Fruit fly (Drosophila melanogaster) whole organism, embryonic: ENCODE results near the gene e.

Source experiments
- Aef1 ChIP-seq: fragments of 200-800 bp; sonication (Bioruptor generic); IDR thresholded peaks from 3 replicates; pipeline ENCODE4 v1.3.6; 2022; ENCODE audit warnings: missing biosample characterization, missing genetic modification characterization
- Atf3 ChIP-seq: fragments of 200-800 bp; sonication (Bioruptor generic); optimal IDR thresholded peaks from 3 replicates; lab custom pipeline; 2016; ENCODE audit warnings: missing biosample characterization, missing genetic modification characterization
- Bteb2 ChIP-seq: fragments of 200-800 bp; sonication (Bioruptor generic); optimal IDR thresholded peaks from 2 replicates; lab custom pipeline; 2016; ENCODE audit warnings: missing biosample characterization, missing genetic modification characterization
- CG13123 ChIP-seq: fragments of 200-800 bp; sonication (Bioruptor generic); optimal IDR thresholded peaks from 2 replicates; lab custom pipeline; 2016; ENCODE audit warnings: missing biosample characterization, missing genetic modification characterization
- CG13894 ChIP-seq: fragments of 200-800 bp; sonication (Bioruptor generic); optimal IDR thresholded peaks from 3 replicates; lab custom pipeline; 2018; ENCODE audit warnings: missing biosample characterization, mild to moderate bottlenecking, missing genetic modification characterization, moderate library complexity
- CG1529 ChIP-seq: fragments of 200-800 bp; sonication (Bioruptor generic); optimal IDR thresholded peaks from 3 replicates; lab custom pipeline; 2018; ENCODE audit warnings: missing biosample characterization, missing genetic modification characterization
- CG15514 ChIP-seq: fragments of 200-800 bp; sonication (Bioruptor generic); optimal IDR thresholded peaks from 3 replicates; lab custom pipeline; 2017; ENCODE audit warnings: missing biosample characterization, missing genetic modification characterization, mild to moderate bottlenecking, moderate library complexity, missing genetic modification reagents
- CG1603 ChIP-seq: fragments of 200-800 bp; sonication (Bioruptor generic); optimal IDR thresholded peaks from 2 replicates; lab custom pipeline; 2019; ENCODE audit warnings: missing biosample characterization, mild to moderate bottlenecking, missing genetic modification characterization, moderate library complexity
- CG17186 ChIP-seq: fragments of 200-800 bp; sonication (Bioruptor generic); optimal IDR thresholded peaks from 3 replicates; lab custom pipeline; 2017; ENCODE audit warnings: missing biosample characterization, missing genetic modification reagents, missing genetic modification characterization
- CG2129 ChIP-seq: fragments of 200-800 bp; sonication (Bioruptor generic); IDR thresholded peaks from 2 replicates; pipeline ENCODE4 v1.3.6; 2022; ENCODE audit warnings: missing biosample characterization, missing genetic modification characterization; ENCODE audit not compliant: partially characterized antibody
- CG2712 ChIP-seq: fragments of 200-800 bp; optimal IDR thresholded peaks from 3 replicates; lab custom pipeline; 2019; ENCODE audit warnings: missing biosample characterization, mild to moderate bottlenecking, missing genetic modification characterization, moderate library complexity
- CG3065 ChIP-seq: fragments of 200-800 bp; sonication (Bioruptor generic); optimal IDR thresholded peaks from 2 replicates; lab custom pipeline; 2016; ENCODE audit warnings: missing biosample characterization, missing genetic modification characterization
- CG31441 ChIP-seq: fragments of 200-800 bp; sonication (Bioruptor generic); IDR thresholded peaks from 2 replicates; pipeline ENCODE4 v1.3.6; 2022; ENCODE audit warnings: missing biosample characterization, missing genetic modification characterization
- CG32772 ChIP-seq: fragments of 200-800 bp; sonication (Bioruptor generic); IDR thresholded peaks from 2 replicates; pipeline ENCODE4 v1.3.6; 2022; ENCODE audit warnings: missing biosample characterization, missing genetic modification characterization
- CG34376 ChIP-seq: fragments of 200-800 bp; sonication (Bioruptor generic); optimal IDR thresholded peaks from 2 replicates; lab custom pipeline; 2018; ENCODE audit warnings: missing biosample characterization, mild to moderate bottlenecking, missing genetic modification characterization
- CG3995 ChIP-seq: fragments of 200-800 bp; sonication (Bioruptor generic); optimal IDR thresholded peaks from 3 replicates; lab custom pipeline; 2016; ENCODE audit warnings: missing biosample characterization, missing genetic modification characterization
- CG4404 ChIP-seq: fragments of 200-800 bp; sonication (Bioruptor generic); IDR thresholded peaks from 2 replicates; pipeline ENCODE4 v1.3.6; 2022; ENCODE audit warnings: missing biosample characterization, missing genetic modification characterization
- CG6689 ChIP-seq: fragments of 200-800 bp; sonication (Bioruptor generic); IDR thresholded peaks from 2 replicates; pipeline ENCODE4 v1.3.6; 2022; ENCODE audit warnings: missing biosample characterization, missing genetic modification characterization
- CG7745 ChIP-seq: fragments of 200-800 bp; sonication (Bioruptor generic); optimal IDR thresholded peaks from 2 replicates; lab custom pipeline; 2018; ENCODE audit warnings: missing biosample characterization, mild to moderate bottlenecking, missing genetic modification characterization, moderate library complexity
- CG8089 ChIP-seq: fragments of 200-800 bp; sonication (Bioruptor generic); optimal IDR thresholded peaks from 3 replicates; lab custom pipeline; 2016; ENCODE audit warnings: missing biosample characterization, missing genetic modification characterization
- CG8388 ChIP-seq: fragments of 200-800 bp; sonication (Bioruptor generic); optimal IDR thresholded peaks from 2 replicates; lab custom pipeline; 2019; ENCODE audit warnings: missing biosample characterization, mild to moderate bottlenecking, missing genetic modification characterization, moderate library complexity
- CG9727 ChIP-seq: fragments of 200-800 bp; sonication (Bioruptor generic); optimal IDR thresholded peaks from 3 replicates; lab custom pipeline; 2017; ENCODE audit warnings: missing biosample characterization, mild to moderate bottlenecking, missing genetic modification characterization
- E2f2 ChIP-seq: fragments of 200-800 bp; sonication (Bioruptor generic); IDR thresholded peaks from 2 replicates; pipeline ENCODE4 v1.3.6; 2022; ENCODE audit warnings: missing biosample characterization, missing genetic modification characterization
- HLH3B ChIP-seq: fragments of 200-800 bp; sonication (Bioruptor generic); IDR thresholded peaks from 2 replicates; pipeline ENCODE4 v1.3.6; 2022; ENCODE audit warnings: missing biosample characterization, missing genetic modification characterization
- Lhr ChIP-seq: fragments of 200-800 bp; sonication (Bioruptor generic); optimal IDR thresholded peaks from 3 replicates; lab custom pipeline; 2017; ENCODE audit warnings: mild to moderate bottlenecking, missing biosample characterization, missing genetic modification reagents, missing genetic modification characterization
- Mad ChIP-seq: fragments of 200-800 bp; sonication (Bioruptor generic); optimal IDR thresholded peaks from 2 replicates; lab custom pipeline; 2016; ENCODE audit warnings: missing biosample characterization, missing genetic modification characterization
- Nf-YB ChIP-seq: fragments of 200-800 bp; sonication (Bioruptor generic); optimal IDR thresholded peaks from 3 replicates; lab custom pipeline; 2019; ENCODE audit warnings: missing biosample characterization, mild to moderate bottlenecking, missing genetic modification characterization, moderate library complexity
- Ptx1 ChIP-seq: fragments of 200-800 bp; sonication (Bioruptor generic); IDR thresholded peaks from 2 replicates; pipeline ENCODE4 v1.3.6; 2022; ENCODE audit warnings: missing biosample characterization, missing genetic modification characterization
- Ravus ChIP-seq: fragments of 200-800 bp; sonication (Bioruptor generic); IDR thresholded peaks from 2 replicates; pipeline ENCODE4 v1.3.6; 2022; ENCODE audit warnings: missing biosample characterization, missing genetic modification characterization
- Rfx ChIP-seq: fragments of 200-800 bp; sonication (Bioruptor generic); IDR thresholded peaks from 2 replicates; pipeline ENCODE4 v1.3.6; 2022; ENCODE audit warnings: missing biosample characterization, missing genetic modification characterization
- Six4 ChIP-seq: fragments of 200-800 bp; sonication (Bioruptor generic); optimal IDR thresholded peaks from 2 replicates; lab custom pipeline; 2016; ENCODE audit warnings: missing biosample characterization, missing genetic modification characterization
- Ssrp ChIP-seq: fragments of 200-800 bp; sonication (Bioruptor generic); optimal IDR thresholded peaks from 2 replicates; lab custom pipeline; 2018; ENCODE audit warnings: missing biosample characterization, mild to moderate bottlenecking, missing genetic modification characterization, moderate library complexity
- Tbp ChIP-seq: fragments of >200 bp; optimal IDR thresholded peaks from 2 replicates; lab custom pipeline; 2018; ENCODE audit warnings: missing biosample characterization, missing genetic modification characterization
- abd-A ChIP-seq: fragments of 200-800 bp; sonication (Bioruptor generic); optimal IDR thresholded peaks from 3 replicates; lab custom pipeline; 2019; ENCODE audit warnings: missing biosample characterization, mild to moderate bottlenecking, missing genetic modification characterization, moderate library complexity
- chinmo ChIP-seq: fragments of 200-800 bp; sonication (Bioruptor generic); IDR thresholded peaks from 4 replicates; pipeline ENCODE4 v1.3.6; 2022; ENCODE audit warnings: missing biosample characterization, missing genetic modification characterization; ENCODE audit not compliant: partially characterized antibody
- dmrt11E ChIP-seq: fragments of 200-800 bp; sonication (Bioruptor generic); optimal IDR thresholded peaks from 3 replicates; lab custom pipeline; 2018; ENCODE audit warnings: missing biosample characterization, mild to moderate bottlenecking, missing genetic modification characterization, moderate library complexity
- grau ChIP-seq: fragments of 200-800 bp; optimal IDR thresholded peaks from 3 replicates; lab custom pipeline; 2019; ENCODE audit warnings: missing biosample characterization, mild to moderate bottlenecking, missing genetic modification characterization, moderate library complexity
- klu ChIP-seq: fragments of 200-800 bp; sonication (Bioruptor generic); IDR thresholded peaks from 2 replicates; pipeline ENCODE4 v1.3.6; 2022; ENCODE audit warnings: missing biosample characterization, missing genetic modification characterization
- nerfin-2 ChIP-seq: fragments of 200-800 bp; sonication (Bioruptor generic); IDR thresholded peaks from 2 replicates; pipeline ENCODE4 v1.3.6; 2022; ENCODE audit warnings: missing biosample characterization, missing genetic modification characterization; ENCODE audit not compliant: partially characterized antibody
- org-1 ChIP-seq: fragments of 200-800 bp; sonication (Bioruptor generic); optimal IDR thresholded peaks from 2 replicates; lab custom pipeline; 2017; ENCODE audit warnings: missing biosample characterization, missing genetic modification characterization
- otp ChIP-seq: fragments of 200-800 bp; sonication (Bioruptor generic); IDR thresholded peaks from 3 replicates; pipeline ENCODE4, ENCODE4 v1.3.6; 2022; ENCODE audit warnings: missing biosample characterization, missing genetic modification characterization
- pan ChIP-seq, 4 experiments: fragments of >200 bp in 3 of 4; fragments of 200-800 bp in 1 of 4; sonication (Bioruptor generic) in 1 of 4; optimal IDR thresholded peaks in 3 of 4; IDR thresholded peaks in 1 of 4; 2 replicates each; pipeline versions ENCODE4 v1.3.6 to Lab custom; 2017 to 2022; ENCODE audit warnings: missing biosample characterization in 2 of 4, missing genetic modification characterization in 2 of 4, mixed read lengths in 1 of 4
- peb ChIP-seq: fragments of 200-800 bp; sonication (Bioruptor generic); IDR thresholded peaks from 2 replicates; pipeline ENCODE4 v1.3.6; 2022; ENCODE audit warnings: missing biosample characterization, missing genetic modification characterization
- sens ChIP-seq: fragments of 200-800 bp; sonication (Bioruptor generic); peaks from one replicate; lab custom pipeline; 2016; ENCODE audit warnings: missing biosample characterization, missing genetic modification characterization
- sqz ChIP-seq: fragments of 200-800 bp; sonication (Bioruptor generic); optimal IDR thresholded peaks from 3 replicates; lab custom pipeline; 2018; ENCODE audit warnings: missing biosample characterization, mild to moderate bottlenecking, missing genetic modification characterization
- tna ChIP-seq: fragments of 200-800 bp; sonication (Bioruptor generic); IDR thresholded peaks from 2 replicates; pipeline ENCODE4 v1.3.6; 2022; ENCODE audit warnings: missing biosample characterization, missing genetic modification characterization; ENCODE audit not compliant: partially characterized antibody
- tx ChIP-seq: fragments of 200-800 bp; sonication (Bioruptor generic); optimal IDR thresholded peaks from 2 replicates; lab custom pipeline; 2016; ENCODE audit warnings: missing biosample characterization, missing genetic modification characterization
- wek ChIP-seq: fragments of 200-800 bp; sonication (Bioruptor generic); optimal IDR thresholded peaks from 3 replicates; lab custom pipeline; 2018; ENCODE audit warnings: missing biosample characterization, mild to moderate bottlenecking, missing genetic modification characterization, moderate library complexity
- zfh1 ChIP-seq: fragments of 200-800 bp; sonication (Bioruptor generic); IDR thresholded peaks from 3 replicates; pipeline ENCODE4 v1.3.6; 2022; ENCODE audit warnings: missing biosample characterization, missing genetic modification characterization

Gene e

DNA sequence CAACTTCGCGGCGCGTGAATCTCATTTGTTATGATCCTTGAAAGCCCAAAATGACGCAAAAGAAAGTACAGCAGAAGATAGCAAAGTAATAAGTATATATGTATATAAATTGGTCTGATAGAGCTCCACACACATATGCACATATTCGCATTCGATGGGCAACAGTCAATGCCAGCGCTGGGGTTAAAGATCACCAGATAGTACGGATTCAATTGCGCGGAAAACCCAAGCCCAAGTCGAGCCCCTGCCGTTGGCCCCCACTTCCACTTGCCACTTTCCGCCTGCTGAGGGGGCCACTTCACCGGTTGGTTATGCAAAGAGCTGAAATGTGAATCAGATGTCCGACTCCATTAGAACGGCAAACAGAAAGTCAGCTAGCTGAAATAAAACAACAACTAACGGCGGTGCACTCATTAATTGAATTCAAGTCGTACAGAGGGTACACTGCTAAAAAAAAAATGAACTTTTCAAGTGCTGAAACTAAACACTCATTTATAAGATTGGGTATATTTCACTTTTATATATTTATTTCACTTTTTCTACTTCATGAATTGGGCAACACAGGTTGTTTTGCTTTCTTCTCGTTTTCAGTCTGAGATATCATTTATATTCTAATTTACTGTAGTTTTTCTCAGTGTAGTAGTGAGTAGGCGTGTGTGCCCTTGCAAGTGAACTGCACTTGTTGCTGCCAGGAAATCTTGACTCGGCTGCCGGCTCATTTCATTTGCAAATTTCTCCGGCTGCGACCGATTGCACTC lies 41.6 kb downstream of the e start (continued):
- TF ChIP-seq Ssrp (tag; lab: Kevin White, UChicago) (peak; percentile 5), CG6689 (GFP tag; lab: Robert Waterston, UW) (0 out of 2 replicates have a peak, but pooled peaks have one; percentile 22), CG32772 (GFP tag; lab: Robert Waterston, UW) (0 out of 2 replicates have a peak, but pooled peaks have one; percentile 23), nerfin-2 (no peak), CG2712 (peak; percentile 35), sens (GFP tag; lab: Kevin White, UChicago) (peak; percentile 78), tx (no peak), Nf-YB (GFP tag; lab: Kevin White, UChicago) (no peak), dmrt11E (tag; lab: Kevin White, UChicago) (peak; percentile 46), CG31441 (0 out of 2 replicates have a peak, but pooled peaks have one; percentile 35), CG4404 (GFP tag; lab: Robert Waterston, UW) (0 out of 2 replicates have a peak, but pooled peaks have one; percentile 25), CG8388 (GFP tag; lab: Kevin White, UChicago) (peak; percentile 1), CG9727 (GFP tag; lab: Kevin White, UChicago) (peak; percentile 23), CG3065 (GFP tag; lab: Kevin White, UChicago) (no peak), CG3995 (no peak), CG15514 (GFP tag; lab: Kevin White, UChicago) (no peak), Tbp (no peak), org-1 (GFP tag; lab: Kevin White, UChicago) (no peak), peb (GFP tag; lab: Robert Waterston, UW) (no peak), CG34376 (GFP tag; lab: Kevin White, UChicago) (no peak), Six4 (GFP tag; lab: Kevin White, UChicago) (no peak), sqz (GFP tag; lab: Kevin White, UChicago) (no peak), tna (GFP tag; lab: Robert Waterston, UW) (no peak), CG2129 (no peak), E2f2 (GFP tag; lab: Robert Waterston, UW) (no peak), HLH3B (no peak), Bteb2 (GFP tag; lab: Kevin White, UChicago) (no peak), Ptx1 (GFP tag; lab: Robert Waterston, UW) (no peak), Lhr (GFP tag; lab: Kevin White, UChicago) (no peak), Atf3 (GFP tag; lab: Kevin White, UChicago) (no peak), CG1603 (no peak), otp (GFP tag; lab: Robert Waterston, UW) (no peak), grau (tag; lab: Kevin White, UChicago) (peak; percentile 25), klu (GFP tag; lab: Robert Waterston, UW) (no peak), zfh1 (GFP tag; lab: Robert Waterston, UW) (peak; percentile 56; the same call in 2 of the 3 replicates), Aef1 (GFP tag; lab: Robert Waterston, UW) (no peak), CG8089 (GFP tag; lab: Kevin White, UChicago) (no peak), pan (optimal IDR thresholded peaks at IDR 0.05; lab: Kevin White, UChicago) (no peak), pan (GFP tag; optimal IDR thresholded peaks at IDR 0.05 in 1 of 2, IDR thresholded peaks at IDR 0.05 in 1 of 2) (no peak), CG13894 (tag; lab: Kevin White, UChicago) (no peak), Ravus (GFP tag; lab: Robert Waterston, UW) (no peak), CG7745 (tag; lab: Kevin White, UChicago) (no peak), CG13123 (GFP tag; lab: Kevin White, UChicago) (no peak), abd-A (no peak), Rfx (no peak), CG1529 (GFP tag; lab: Kevin White, UChicago) (no peak), wek (GFP tag; lab: Kevin White, UChicago) (no peak), Mad (GFP tag; lab: Kevin White, UChicago) (no peak), chinmo (GFP tag; lab: Robert Waterston, UW) (no peak), CG17186 (GFP tag; lab: Kevin White, UChicago) (no peak)
